Worm (Caenorhabditis elegans): ENCODE results near the gene Y39G8B.2.

Y39G8B.2 gene

DNA sequence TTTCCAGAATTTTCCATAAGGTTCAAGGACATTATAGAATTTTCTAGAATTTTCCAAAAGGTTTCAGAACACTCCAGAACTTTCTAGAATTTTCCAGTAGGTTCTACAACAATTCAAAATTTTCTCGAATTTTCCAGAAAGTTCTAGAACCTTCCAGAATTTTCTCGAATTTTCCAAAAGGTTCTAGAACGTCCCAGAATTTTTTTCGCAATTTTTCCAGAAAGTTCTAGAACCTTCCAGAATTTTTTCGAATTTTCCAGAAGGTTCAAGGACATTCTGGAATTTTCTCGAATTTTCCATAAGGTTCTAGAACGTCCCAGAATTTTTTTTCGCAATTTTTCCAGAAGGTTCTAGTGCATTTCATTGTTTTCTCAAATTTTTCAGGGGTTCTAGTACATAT is 1.7 kb upstream of the Y39G8B.2 start:
- TF ChIP-seq T23F11.4 (GFP tag; optimal IDR thresholded peaks at IDR 0.05) (no peak), pat-9 (tag; optimal IDR thresholded peaks at IDR 0.05) (no peak), pag-3 (tag; optimal IDR thresholded peaks at IDR 0.05; ENCODE audit: borderline replicate concordance) (no peak), ama-1 (optimal IDR thresholded peaks at IDR 0.05) (no peak), pros-1 (tag; optimal IDR thresholded peaks at IDR 0.05) (no peak)

DNA sequence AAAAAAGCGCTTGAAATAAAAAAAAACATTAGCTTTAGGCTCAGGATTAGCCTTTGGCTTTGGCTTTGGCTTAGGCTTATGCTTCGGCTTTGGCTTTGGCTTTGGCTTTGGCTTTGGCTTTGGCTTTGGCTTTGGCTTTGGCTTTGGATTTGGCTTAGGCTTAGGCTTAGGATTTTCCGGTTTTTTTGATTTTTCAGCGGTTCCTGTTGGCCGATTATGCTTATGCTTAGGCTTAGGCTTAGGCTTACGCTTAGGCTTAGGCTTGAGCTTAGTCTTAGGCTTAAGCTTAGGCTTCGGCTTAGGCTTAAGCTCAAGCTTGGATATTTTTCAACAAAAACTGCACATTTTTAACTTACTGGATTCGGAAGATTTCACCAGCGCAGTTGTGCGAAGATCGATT is 1.9 kb downstream of the Y39G8B.2 start:
- no peak for TF ChIP-seq ama-1 (optimal IDR thresholded peaks at IDR 0.05)
- TF ChIP-seq gmeb-2 (tag; optimal IDR thresholded peaks at IDR 0.05), result no peak
- no peak for TF ChIP-seq ahr-1 (tag; optimal IDR thresholded peaks at IDR 0.05)
- TF ChIP-seq ceh-45 (GFP tag; IDR thresholded peaks at IDR 0.05), result no peak
- TF ChIP-seq dve-1 (tag; optimal IDR thresholded peaks at IDR 0.05), result peak; percentile 45
- TF ChIP-seq eyg-1 (tag; optimal IDR thresholded peaks at IDR 0.05), result no peak
- TF ChIP-seq T23F11.4 (GFP tag; optimal IDR thresholded peaks at IDR 0.05), result no peak

DNA sequence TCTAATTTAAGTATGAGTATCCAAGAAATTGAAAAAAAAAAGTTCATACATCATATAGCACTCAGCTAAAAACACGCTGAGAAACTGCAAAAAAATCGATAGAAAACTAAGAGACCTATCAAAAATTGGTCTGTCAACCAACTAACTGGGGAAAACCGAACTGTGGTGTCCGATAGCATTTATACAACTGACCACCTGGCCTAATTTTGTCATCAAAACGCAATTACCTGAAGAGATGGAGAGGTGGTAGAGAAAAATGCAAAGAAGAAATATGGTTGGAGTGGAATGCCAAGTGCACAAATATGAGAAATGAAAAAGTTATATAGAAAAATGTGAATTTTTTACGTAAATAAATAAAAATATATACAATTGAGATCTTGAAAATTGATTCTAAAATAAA is 2.5 kb downstream of the Y39G8B.2 start, which contains the start of gene Y39G8B.1:
TSS of gene Y39G8B.1 (minus strand) at position 299 of the 400 bp plus-strand sequence.
- no peak for TF ChIP-seq ceh-31 (tag; optimal IDR thresholded peaks at IDR 0.05)
- TF ChIP-seq ahr-1 (tag; optimal IDR thresholded peaks at IDR 0.05), result no peak
- no peak for TF ChIP-seq pha-4 (tag; optimal IDR thresholded peaks at IDR 0.05)
- no peak for TF ChIP-seq hlh-30 (tag; optimal IDR thresholded peaks at IDR 0.05; ENCODE audit: insufficient read depth)
- TF ChIP-seq ceh-22 (tag; optimal IDR thresholded peaks at IDR 0.05), result no peak
- no peak for TF ChIP-seq fkh-6 (tag; optimal IDR thresholded peaks at IDR 0.05)
- no peak for TF ChIP-seq ceh-2 (tag; optimal IDR thresholded peaks at IDR 0.05)
- no peak for TF ChIP-seq pqm-1 (tag; optimal IDR thresholded peaks at IDR 0.05)
- no peak for TF ChIP-seq mec-3 (tag; optimal IDR thresholded peaks at IDR 0.05; ENCODE audit: borderline replicate concordance)
- no peak for TF ChIP-seq sox-4 (tag; optimal IDR thresholded peaks at IDR 0.05)
- no peak for TF ChIP-seq unc-3 (GFP tag; conservative IDR thresholded peaks at IDR 0.05)
- no peak for TF ChIP-seq unc-3 (tag; optimal IDR thresholded peaks at IDR 0.05)
- no peak for TF ChIP-seq C38D4.7 (GFP tag; optimal IDR thresholded peaks at IDR 0.05)
- TF ChIP-seq dve-1 (tag; optimal IDR thresholded peaks at IDR 0.05), result no peak
- no peak for TF ChIP-seq C08G9.2 (tag; optimal IDR thresholded peaks at IDR 0.05)

DNA sequence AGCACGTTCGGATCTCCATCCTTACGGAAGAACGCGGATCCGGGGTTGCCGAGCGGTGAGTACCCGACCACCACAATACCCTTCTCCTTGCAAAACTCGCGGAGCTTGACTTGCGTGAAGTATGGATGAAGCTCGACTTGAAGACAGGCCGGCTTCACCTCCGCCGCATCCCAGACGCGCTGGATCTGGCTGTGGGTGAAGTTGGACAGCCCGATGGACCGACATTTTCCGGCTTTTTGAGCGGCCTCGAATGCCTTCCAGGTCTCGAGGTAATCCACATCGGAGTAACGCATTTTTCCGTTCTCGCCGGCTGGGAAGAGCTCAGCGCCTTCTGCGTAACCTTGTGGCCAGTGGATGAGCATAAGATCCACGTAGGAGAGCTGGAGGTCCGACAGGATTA is 3.8 kb downstream of the Y39G8B.2 start:
- TF ChIP-seq unc-86 (tag; optimal IDR thresholded peaks at IDR 0.05) (no peak), hlh-8 (tag; optimal IDR thresholded peaks at IDR 0.05) (no peak), npax-4 (tag; optimal IDR thresholded peaks at IDR 0.05) (no peak), ama-1 (optimal IDR thresholded peaks at IDR 0.05) (no peak), pros-1 (tag; optimal IDR thresholded peaks at IDR 0.05) (no peak), che-1 (tag; optimal IDR thresholded peaks at IDR 0.05) (no peak), nhr-232 (tag; optimal IDR thresholded peaks at IDR 0.05) (no peak), unc-42 (tag; optimal IDR thresholded peaks at IDR 0.05) (no peak), pha-4 (tag; optimal IDR thresholded peaks at IDR 0.05) (no peak), pat-9 (tag; optimal IDR thresholded peaks at IDR 0.05) (no peak), ceh-2 (tag; optimal IDR thresholded peaks at IDR 0.05) (no peak), hlh-30 (tag; optimal IDR thresholded peaks at IDR 0.05; ENCODE audit: insufficient read depth) (no peak), rnt-1 (tag; optimal IDR thresholded peaks at IDR 0.05) (no peak)

DNA sequence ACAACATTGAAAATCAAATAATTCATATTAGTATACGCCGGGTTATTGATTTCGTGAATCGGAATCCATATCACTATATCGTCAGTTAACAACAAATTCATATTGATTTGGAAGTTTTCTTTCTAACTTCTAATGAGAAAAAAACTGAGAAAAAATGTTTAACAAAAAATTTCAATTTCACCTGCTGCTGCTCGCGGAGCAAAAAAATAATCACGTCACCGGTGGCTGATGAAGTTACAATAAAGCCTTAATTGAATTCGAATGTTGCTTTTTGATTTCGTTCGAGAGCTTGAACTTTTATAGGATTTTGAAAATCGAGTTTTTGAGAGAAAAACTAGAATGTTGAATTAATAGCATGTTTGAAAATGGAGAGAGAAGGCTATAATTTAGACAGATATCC is 7.0 kb downstream of the Y39G8B.2 start, which contains the start of gene sre-43:
TSS of gene sre-43 (minus strand) at position 101 of the 400 bp plus-strand sequence.
- TF ChIP-seq pros-1 (tag; optimal IDR thresholded peaks at IDR 0.05), result no peak
- no peak for TF ChIP-seq ceh-30 (tag; optimal IDR thresholded peaks at IDR 0.05)
- no peak for TF ChIP-seq ama-1 (optimal IDR thresholded peaks at IDR 0.05)
- no peak for TF ChIP-seq ceh-45 (GFP tag; IDR thresholded peaks at IDR 0.05)
- TF ChIP-seq ahr-1 (tag; optimal IDR thresholded peaks at IDR 0.05), result no peak
- TF ChIP-seq pag-3 (tag; optimal IDR thresholded peaks at IDR 0.05; ENCODE audit: borderline replicate concordance), result no peak
- TF ChIP-seq ceh-24 (tag; optimal IDR thresholded peaks at IDR 0.05), result no peak
- no peak for TF ChIP-seq fax-1 (tag; optimal IDR thresholded peaks at IDR 0.05)
- no peak for TF ChIP-seq pqm-1 (tag; optimal IDR thresholded peaks at IDR 0.05)
- no peak for TF ChIP-seq elt-2 (tag; optimal IDR thresholded peaks at IDR 0.05)
- no peak for TF ChIP-seq mec-3 (tag; optimal IDR thresholded peaks at IDR 0.05; ENCODE audit: borderline replicate concordance)
- TF ChIP-seq fkh-6 (tag; optimal IDR thresholded peaks at IDR 0.05), result no peak
